Worm (Caenorhabditis elegans) whole organism, L3 larva: ENCODE results near the gene daf-36.

ENCODE experiments used
- egl-27 ChIP-seq: sonication (generic microtip); optimal IDR thresholded peaks from 4 replicates; lab custom pipeline; 2017; ENCODE audit warnings: missing biosample characterization, missing genetic modification reagents, missing genetic modification characterization
- jun-1 ChIP-seq: fragments of 150-350 bp; optimal IDR thresholded peaks from 2 replicates; lab custom pipeline; 2014; ENCODE audit warnings: missing biosample characterization, missing genetic modification reagents, missing genetic modification characterization
- mdl-1 ChIP-seq: fragments of 150-350 bp; optimal IDR thresholded peaks from 2 replicates; lab custom pipeline; 2014; ENCODE audit warnings: missing biosample characterization, missing genetic modification characterization
- ztf-11 ChIP-seq: fragments of 150-350 bp; optimal IDR thresholded peaks from 2 replicates; lab custom pipeline; 2014; ENCODE audit warnings: missing biosample characterization, missing genetic modification characterization

ce11 chrV:10245615-10246014, 20.1 kb upstream of the daf-36 start:
- TF ChIP-seq ztf-11 (tag; lab: Kevin White, UChicago) (no peak), mdl-1 (no peak), egl-27 (no peak), jun-1 (tag; lab: Kevin White, UChicago) (no peak)
